Worm (Caenorhabditis elegans) whole organism, late embryonic: ENCODE results near the gene C03A7.2.

ENCODE experiments used
- K02D7.2 ChIP-seq: sonication (generic microtip); optimal IDR thresholded peaks from 2 replicates; lab custom pipeline; 2017; ENCODE audit warnings: mild to moderate bottlenecking, missing genetic modification characterization, missing compliant biosample characterization
- fkh-10 ChIP-seq: fragments of 150-350 bp; optimal IDR thresholded peaks from 2 replicates; lab custom pipeline; 2014; ENCODE audit warnings: missing biosample characterization, missing genetic modification reagents, missing genetic modification characterization
- gmeb-2 ChIP-seq: sonication (generic microtip); optimal IDR thresholded peaks from 2 replicates; lab custom pipeline; 2016; ENCODE audit warnings: missing genetic modification characterization, inconsistent platforms, missing compliant biosample characterization
- hlh-30 ChIP-seq: sonication (generic microtip); optimal IDR thresholded peaks from 2 replicates; lab custom pipeline; 2017; ENCODE audit warnings: antibody characterized with exemption, missing genetic modification characterization, missing compliant biosample characterization; ENCODE audit not compliant: insufficient read depth
- lin-11 ChIP-seq: fragments of 200-800 bp; sonication (Bioruptor generic); optimal IDR thresholded peaks from 2 replicates; lab custom pipeline; 2018; ENCODE audit warnings: mild to moderate bottlenecking, missing genetic modification characterization, missing compliant biosample characterization
- pha-4 ChIP-seq: fragments of 150-350 bp; optimal IDR thresholded peaks from 2 replicates; lab custom pipeline; 2018; ENCODE audit warnings: missing biosample characterization, missing genetic modification reagents, missing genetic modification characterization
- sdc-2 ChIP-seq: sonication (generic microtip); optimal IDR thresholded peaks from 2 replicates; lab custom pipeline; 2016; ENCODE audit warnings: missing genotype, missing genetic modification characterization, missing compliant biosample characterization
- syd-9 ChIP-seq: sonication (generic microtip); optimal IDR thresholded peaks from 2 replicates; lab custom pipeline; 2016; ENCODE audit warnings: mild to moderate bottlenecking, missing genetic modification characterization, moderate library complexity, missing compliant biosample characterization
- tbx-2 ChIP-seq: sonication (generic microtip); optimal IDR thresholded peaks from 2 replicates; lab custom pipeline; 2016; ENCODE audit warnings: missing genetic modification characterization, missing compliant biosample characterization
- zip-5 ChIP-seq: sonication (generic microtip); optimal IDR thresholded peaks from 2 replicates; lab custom pipeline; 2016; ENCODE audit warnings: missing genetic modification characterization, missing compliant biosample characterization

- TF ChIP-seq zip-5 (tag; lab: Kevin White, UChicago) (no peak), tbx-2 (no peak), sdc-2 (tag; lab: Kevin White, UChicago) (no peak), K02D7.2 (tag; lab: Kevin White, UChicago) (no peak), gmeb-2 (tag; lab: Kevin White, UChicago) (no peak), fkh-10 (GFP tag; lab: Kevin White, UChicago) (no peak), syd-9 (tag; lab: Kevin White, UChicago) (no peak), lin-11 (tag; lab: Kevin White, UChicago) (no peak), pha-4 (tag; lab: Kevin White, UChicago) (no peak), hlh-30 (no peak)
Observed at ce11 chrV:5137919-5138318, 43.8 kb upstream of the C03A7.2 start, which contains the start of gene F14F9.3.
